Worm (Caenorhabditis elegans) whole organism, late embryonic: ENCODE results near the gene srd-25.

ENCODE experiments used
- K02D7.2 ChIP-seq: sonication (generic microtip); optimal IDR thresholded peaks from 2 replicates; lab custom pipeline; 2017; ENCODE audit warnings: mild to moderate bottlenecking, missing genetic modification characterization, missing compliant biosample characterization
- T23F11.4 ChIP-seq: fragments of 200-800 bp; sonication (Bioruptor generic); optimal IDR thresholded peaks from 2 replicates; lab custom pipeline; 2018; ENCODE audit warnings: mild to moderate bottlenecking, missing genetic modification characterization, missing compliant biosample characterization
- ceh-14 ChIP-seq: sonication (generic microtip); optimal IDR thresholded peaks from 2 replicates; lab custom pipeline; 2016; ENCODE audit warnings: missing genotype, missing genetic modification characterization, missing compliant biosample characterization
- ceh-2 ChIP-seq: sonication (generic microtip); optimal IDR thresholded peaks from 2 replicates; lab custom pipeline; 2016; ENCODE audit warnings: missing genotype, missing genetic modification characterization, missing compliant biosample characterization
- ceh-22 ChIP-seq: sonication (generic microtip); optimal IDR thresholded peaks from 2 replicates; lab custom pipeline; 2017; ENCODE audit warnings: missing biosample characterization, missing genetic modification characterization
- ceh-24 ChIP-seq: sonication (generic microtip); optimal IDR thresholded peaks from 2 replicates; lab custom pipeline; 2016; ENCODE audit warnings: mild to moderate bottlenecking, missing genetic modification characterization, missing compliant biosample characterization
- ceh-31 ChIP-seq: sonication (generic microtip); optimal IDR thresholded peaks from 2 replicates; lab custom pipeline; 2016; ENCODE audit warnings: missing genetic modification characterization, missing compliant biosample characterization
- ceh-9 ChIP-seq: sonication (generic microtip); optimal IDR thresholded peaks from 2 replicates; lab custom pipeline; 2016; ENCODE audit warnings: mild to moderate bottlenecking, missing genetic modification characterization, inconsistent platforms, missing compliant biosample characterization
- che-1 ChIP-seq: sonication (generic microtip); optimal IDR thresholded peaks from 2 replicates; lab custom pipeline; 2016; ENCODE audit warnings: mild to moderate bottlenecking, missing genetic modification characterization, missing compliant biosample characterization
- dve-1 ChIP-seq: sonication (generic microtip); optimal IDR thresholded peaks from 2 replicates; lab custom pipeline; 2017; ENCODE audit warnings: antibody characterized with exemption, mild to moderate bottlenecking, missing genetic modification characterization, missing compliant biosample characterization
- elt-2 ChIP-seq: sonication (generic microtip); optimal IDR thresholded peaks from 2 replicates; lab custom pipeline; 2016; ENCODE audit warnings: missing genetic modification reagents, missing genetic modification characterization, missing compliant biosample characterization
- elt-4 ChIP-seq: sonication (generic microtip); optimal IDR thresholded peaks from 2 replicates; lab custom pipeline; 2016; ENCODE audit warnings: missing genetic modification characterization, missing compliant biosample characterization
- eyg-1 ChIP-seq: sonication (generic microtip); optimal IDR thresholded peaks from 2 replicates; lab custom pipeline; 2016; ENCODE audit warnings: missing genotype, missing genetic modification characterization, missing compliant biosample characterization
- gmeb-2 ChIP-seq: sonication (generic microtip); optimal IDR thresholded peaks from 2 replicates; lab custom pipeline; 2016; ENCODE audit warnings: missing genetic modification characterization, inconsistent platforms, missing compliant biosample characterization
- hlh-30 ChIP-seq: sonication (generic microtip); optimal IDR thresholded peaks from 2 replicates; lab custom pipeline; 2017; ENCODE audit warnings: antibody characterized with exemption, missing genetic modification characterization, missing compliant biosample characterization; ENCODE audit not compliant: insufficient read depth
- hlh-6 ChIP-seq: sonication (generic microtip); optimal IDR thresholded peaks from 2 replicates; lab custom pipeline; 2016; ENCODE audit warnings: missing genotype, missing genetic modification characterization, missing compliant biosample characterization
- lim-6 ChIP-seq: sonication (generic microtip); optimal IDR thresholded peaks from 2 replicates; lab custom pipeline; 2016; ENCODE audit warnings: missing genetic modification characterization, missing compliant biosample characterization
- madf-2 ChIP-seq: sonication (generic microtip); optimal IDR thresholded peaks from 2 replicates; lab custom pipeline; 2017; ENCODE audit warnings: missing genetic modification characterization, missing compliant biosample characterization
- mec-3 ChIP-seq: sonication (generic microtip); optimal IDR thresholded peaks from 2 replicates; lab custom pipeline; 2016; ENCODE audit warnings: borderline replicate concordance, missing genetic modification characterization, missing compliant biosample characterization
- nfya-1 ChIP-seq: sonication (generic microtip); optimal IDR thresholded peaks from 2 replicates; lab custom pipeline; 2017; ENCODE audit warnings: missing genetic modification characterization, mild to moderate bottlenecking, missing compliant biosample characterization, antibody characterized with exemption, moderate library complexity
- nhr-11 ChIP-seq: fragments of 150-350 bp; optimal IDR thresholded peaks from 2 replicates; lab custom pipeline; 2014; ENCODE audit warnings: missing biosample characterization, missing genetic modification characterization
- nhr-232 ChIP-seq: sonication (generic microtip); optimal IDR thresholded peaks from 2 replicates; lab custom pipeline; 2016; ENCODE audit warnings: missing genetic modification characterization, missing compliant biosample characterization
- npax-4 ChIP-seq: sonication (generic microtip); optimal IDR thresholded peaks from 2 replicates; lab custom pipeline; 2016; ENCODE audit warnings: missing genetic modification characterization, missing compliant biosample characterization
- pax-1 ChIP-seq: fragments of 150-350 bp; optimal IDR thresholded peaks from 2 replicates; lab custom pipeline; 2014; ENCODE audit warnings: missing biosample characterization, missing genetic modification characterization
- pha-2 ChIP-seq: sonication (generic microtip); optimal IDR thresholded peaks from 2 replicates; lab custom pipeline; 2017; ENCODE audit warnings: mild to moderate bottlenecking, missing genetic modification characterization, missing compliant biosample characterization
- pha-4 ChIP-seq: fragments of 150-350 bp; optimal IDR thresholded peaks from 2 replicates; lab custom pipeline; 2018; ENCODE audit warnings: missing biosample characterization, missing genetic modification reagents, missing genetic modification characterization
- sdc-2 ChIP-seq: sonication (generic microtip); optimal IDR thresholded peaks from 2 replicates; lab custom pipeline; 2016; ENCODE audit warnings: missing genotype, missing genetic modification characterization, missing compliant biosample characterization
- sox-2 ChIP-seq: fragments of 200-800 bp; sonication (Bioruptor generic); IDR thresholded peaks from 2 replicates; pipeline ENCODE4 v1.3.6; 2022; ENCODE audit warnings: missing genetic modification reagents, missing genetic modification characterization, missing compliant biosample characterization
- sox-4 ChIP-seq: sonication (generic microtip); optimal IDR thresholded peaks from 2 replicates; lab custom pipeline; 2017; ENCODE audit warnings: mild to moderate bottlenecking, missing genetic modification characterization, inconsistent platforms, missing compliant biosample characterization
- syd-9 ChIP-seq: sonication (generic microtip); optimal IDR thresholded peaks from 2 replicates; lab custom pipeline; 2016; ENCODE audit warnings: mild to moderate bottlenecking, missing genetic modification characterization, moderate library complexity, missing compliant biosample characterization
- tbx-7 ChIP-seq: sonication (generic microtip); optimal IDR thresholded peaks from 2 replicates; lab custom pipeline; 2016; ENCODE audit warnings: missing genotype, missing genetic modification characterization, missing compliant biosample characterization
- unc-42 ChIP-seq: sonication (generic microtip); optimal IDR thresholded peaks from 2 replicates; lab custom pipeline; 2016; ENCODE audit warnings: missing genotype, missing genetic modification characterization, missing compliant biosample characterization
- unc-55 ChIP-seq: sonication (generic microtip); optimal IDR thresholded peaks from 2 replicates; lab custom pipeline; 2017; ENCODE audit warnings: missing biosample characterization, missing genetic modification reagents, missing genetic modification characterization

Gene srd-25

DNA sequence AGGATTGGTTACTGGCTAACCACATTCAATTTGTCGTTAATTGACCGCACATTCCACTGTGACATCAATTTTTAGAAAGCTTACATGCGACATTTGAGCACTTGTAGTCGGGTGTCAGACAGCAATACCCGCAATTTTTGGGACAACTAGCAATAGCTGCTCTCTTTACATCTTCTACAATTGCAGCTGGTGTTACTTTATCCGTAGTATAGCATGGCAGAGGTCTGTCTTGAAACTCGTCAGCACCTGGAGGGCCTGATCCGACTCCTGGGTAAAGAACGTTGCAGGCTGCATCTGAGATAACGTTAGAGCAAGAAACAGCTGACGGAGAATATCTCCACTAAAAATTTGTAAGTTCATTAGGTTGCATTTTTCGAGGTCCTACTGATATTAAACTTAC is 7.5 kb downstream of the srd-25 start:
- TF ChIP-seq pax-1 (no peak), sox-4 (tag; lab: Kevin White, UChicago) (no peak)

DNA sequence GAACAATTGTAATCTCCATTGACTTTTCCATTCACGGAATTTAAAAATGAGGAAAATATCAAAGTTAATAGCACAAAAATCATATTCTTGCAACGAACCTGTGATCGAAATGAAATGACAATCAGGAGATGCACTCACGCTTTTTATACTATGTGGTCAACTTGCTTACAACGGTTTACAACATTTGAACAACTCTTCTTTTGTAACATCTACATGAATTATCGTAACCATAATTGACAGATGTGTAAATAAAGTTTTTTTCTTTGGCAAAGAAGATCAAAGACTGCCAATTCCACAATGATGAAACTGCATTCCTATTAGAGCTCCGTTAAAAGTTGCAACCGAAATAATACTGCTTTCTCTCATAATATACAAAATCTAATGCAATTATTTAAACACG is 8.0 kb downstream of the srd-25 start, which contains the start of gene F07C4.10:
Gene F07C4.10 (minus strand): TSS at position 101 of the 400 bp plus-strand sequence.
- TF ChIP-seq nfya-1 (tag; lab: Kevin White, UChicago) (no peak), syd-9 (tag; lab: Kevin White, UChicago) (no peak), elt-4 (tag; lab: Kevin White, UChicago) (no peak), sox-4 (tag; lab: Kevin White, UChicago) (no peak), ceh-22 (tag; lab: Kevin White, UChicago) (no peak)

DNA sequence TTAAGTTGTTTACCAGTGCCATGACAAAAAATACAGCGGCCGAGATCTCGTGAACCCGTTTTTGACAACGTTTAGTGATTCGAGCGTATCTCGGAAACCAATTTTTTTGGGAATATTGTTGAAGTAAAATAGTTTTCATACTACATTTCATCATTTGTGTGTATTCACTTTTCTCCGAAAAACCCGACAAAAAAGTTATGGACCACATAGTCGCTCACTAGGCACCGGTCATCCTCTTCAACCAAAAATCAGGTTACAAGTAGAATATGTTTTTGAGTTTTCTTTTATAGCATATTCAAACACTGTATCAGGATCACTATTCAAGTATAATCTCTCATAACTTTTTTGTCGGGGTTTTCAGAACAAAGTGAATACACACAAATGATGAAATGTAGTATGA is 9.9 kb downstream of the srd-25 start:
- TF ChIP-seq che-1 (no peak), sox-4 (tag; lab: Kevin White, UChicago) (no peak), elt-4 (tag; lab: Kevin White, UChicago) (no peak), elt-2 (tag; lab: Kevin White, UChicago) (no peak), T23F11.4 (GFP tag; lab: Kevin White, UChicago) (no peak), tbx-7 (tag; lab: Kevin White, UChicago) (no peak), madf-2 (tag; lab: Kevin White, UChicago) (no peak), npax-4 (no peak), syd-9 (tag; lab: Kevin White, UChicago) (no peak), K02D7.2 (tag; lab: Kevin White, UChicago) (no peak), hlh-6 (tag; lab: Kevin White, UChicago) (no peak), pax-1 (no peak), dve-1 (tag; lab: Kevin White, UChicago) (no peak)

DNA sequence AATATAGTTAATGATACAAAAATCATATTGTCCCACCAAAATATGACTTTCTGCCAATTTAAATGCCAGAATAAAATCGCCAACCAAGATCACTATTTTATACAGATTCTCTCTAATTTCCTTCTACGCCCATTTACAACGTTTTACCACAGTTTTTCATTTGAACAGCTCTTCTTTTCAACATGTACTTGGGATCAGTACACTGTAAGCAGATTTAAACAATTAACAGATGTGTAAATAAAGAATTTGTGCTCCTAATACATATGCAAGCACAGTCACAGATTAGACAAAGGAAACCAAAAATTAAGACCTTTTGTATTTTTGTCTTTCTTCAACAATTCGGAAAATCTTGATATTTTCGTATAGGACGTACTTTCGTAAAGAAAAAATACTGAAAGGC is 11.6 kb downstream of the srd-25 start, which contains the start of gene F07C4.11:
Gene F07C4.11 (minus strand): TSS at position 101 of the 400 bp plus-strand sequence.
- TF ChIP-seq eyg-1 (tag; lab: Kevin White, UChicago), result no peak
- no peak for TF ChIP-seq ceh-14 (tag; lab: Kevin White, UChicago)
- TF ChIP-seq nfya-1 (tag; lab: Kevin White, UChicago), result no peak
- no peak for TF ChIP-seq ceh-31 (tag; lab: Kevin White, UChicago)
- TF ChIP-seq ceh-9, result no peak
- no peak for TF ChIP-seq lim-6 (tag; lab: Kevin White, UChicago)
- no peak for TF ChIP-seq hlh-30 (tag; lab: Kevin White, UChicago)
- TF ChIP-seq unc-55 (GFP tag; lab: Kevin White, UChicago), result no peak
- no peak for TF ChIP-seq ceh-24 (tag; lab: Kevin White, UChicago)
- no peak for TF ChIP-seq mec-3 (tag; lab: Kevin White, UChicago)
- TF ChIP-seq ceh-2, result no peak
- no peak for TF ChIP-seq hlh-6 (tag; lab: Kevin White, UChicago)
- no peak for TF ChIP-seq gmeb-2 (tag; lab: Kevin White, UChicago)

DNA sequence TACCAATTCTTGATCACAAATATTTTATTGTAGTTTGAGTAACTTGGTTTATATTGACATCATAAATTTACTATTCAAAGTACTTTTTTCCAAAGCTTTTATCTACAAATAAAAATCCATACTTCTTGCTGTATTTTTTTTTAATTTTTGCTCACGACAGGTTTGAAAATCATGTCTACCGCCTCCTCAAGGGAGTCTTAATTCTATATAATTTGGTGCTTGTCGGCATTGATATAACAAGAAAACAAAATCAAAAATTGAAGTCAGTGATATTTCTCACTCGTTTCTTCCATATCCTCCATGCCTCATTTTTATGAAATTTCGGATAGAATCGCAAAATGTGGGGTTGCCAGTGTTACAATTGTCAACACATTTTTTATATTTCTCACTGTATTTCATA is 13.6 kb downstream of the srd-25 start, which contains the start of gene str-47:
Gene str-47 (plus strand): TSS at position 301 of the 400 bp plus-strand sequence.
- TF ChIP-seq npax-4, result no peak
- no peak for TF ChIP-seq ceh-24 (tag; lab: Kevin White, UChicago)
- TF ChIP-seq nhr-232 (tag; lab: Kevin White, UChicago), result no peak
- TF ChIP-seq ceh-31 (tag; lab: Kevin White, UChicago), result no peak
- TF ChIP-seq sox-4 (tag; lab: Kevin White, UChicago), result no peak
- no peak for TF ChIP-seq sox-2 (GFP tag; lab: Robert Waterston, UW)
- no peak for TF ChIP-seq pha-2 (tag; lab: Kevin White, UChicago)
- no peak for TF ChIP-seq unc-42 (tag; lab: Kevin White, UChicago)
- no peak for TF ChIP-seq nhr-11 (tag; lab: Kevin White, UChicago)

DNA sequence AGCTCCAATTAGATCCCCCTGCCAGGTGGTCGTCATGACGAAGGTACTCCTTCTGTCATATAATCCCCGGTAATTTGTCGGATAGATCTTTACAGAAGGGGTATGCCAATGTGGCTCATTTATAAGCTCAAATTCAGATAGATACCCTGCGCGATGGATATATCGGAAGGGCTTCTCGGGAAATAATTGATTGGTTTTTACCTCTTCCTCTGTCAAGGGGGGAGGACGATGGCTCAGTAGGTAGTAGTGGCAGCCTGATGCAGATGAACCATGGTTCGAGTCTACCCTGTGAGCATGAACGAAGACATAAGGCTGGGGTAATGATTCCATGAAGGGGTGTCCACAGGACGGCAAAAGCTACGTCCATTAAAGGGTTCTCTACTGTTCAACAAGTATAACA is 15.3 kb downstream of the srd-25 start:
- no peak for TF ChIP-seq pha-4
- TF ChIP-seq sdc-2, result peak; percentile 95
